Fruit fly (Drosophila melanogaster): ENCODE data around the gene Abp1.

The Abp1 gene

DNA sequence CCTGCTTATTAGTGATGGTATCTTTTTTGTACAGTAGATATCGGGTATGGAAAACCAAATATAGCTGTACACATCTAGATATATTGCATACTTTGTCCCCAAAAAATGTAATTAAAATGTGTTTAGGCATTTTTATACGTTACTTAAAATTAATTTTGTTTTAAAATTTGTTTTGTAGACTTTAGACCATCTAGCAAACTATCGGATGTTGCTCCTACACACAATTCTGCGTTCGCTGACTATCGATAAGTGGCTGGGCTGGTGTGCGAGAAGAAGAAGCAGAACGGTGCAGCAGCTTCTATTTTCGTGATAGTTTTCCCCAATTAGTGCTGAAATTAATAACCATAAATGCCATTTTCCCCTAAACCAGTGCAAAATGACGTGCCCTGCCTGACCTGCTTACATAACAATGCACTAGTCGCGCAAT lies 27.0 kb upstream of the Abp1 start, which contains the start of the genes Vps36 and Liprin-beta (continued):
- TF ChIP-seq CG17359 (tag; optimal IDR thresholded peaks at IDR 0.05) (peak; percentile 79), CG15073 (GFP tag; optimal IDR thresholded peaks at IDR 0.05) (peak; percentile 26), gce (GFP tag; IDR thresholded peaks at IDR 0.05) (no peak), CG7372 (GFP tag; IDR thresholded peaks at IDR 0.05) (peak; percentile 87), CG17912 (GFP tag; optimal IDR thresholded peaks at IDR 0.05) (peak; percentile 24), lab (GFP tag; optimal IDR thresholded peaks at IDR 0.05) (no peak), Doc3 (GFP tag; IDR thresholded peaks at IDR 0.05; ENCODE audit: partially characterized antibody) (peak; percentile 99), fru (optimal IDR thresholded peaks at IDR 0.05) (no peak), dmrt11E (tag; optimal IDR thresholded peaks at IDR 0.05) (peak; percentile 84), Rfx (GFP tag; IDR thresholded peaks at IDR 0.05) (peak; percentile 95), CG11093 (GFP tag; IDR thresholded peaks at IDR 0.05) (peak; percentile 87), schlank (tag; optimal IDR thresholded peaks at IDR 0.05) (peak; percentile 56), CG4328 (GFP tag; optimal IDR thresholded peaks at IDR 0.05) (no peak), crc (GFP tag; optimal IDR thresholded peaks at IDR 0.05) (peak; percentile 79), CG10959 (GFP tag; IDR thresholded peaks at IDR 0.05) (peak; percentile 75), knrl (GFP tag; IDR thresholded peaks at IDR 0.05; ENCODE audit: partially characterized antibody) (peak; percentile 99), E2f2 (GFP tag; IDR thresholded peaks at IDR 0.05) (peak; percentile 62; the same call in 1 of the 2 replicates), CG4617 (GFP tag; optimal IDR thresholded peaks at IDR 0.05; ENCODE audit: borderline replicate concordance) (peak; percentile 97), scrt (GFP tag; optimal IDR thresholded peaks at IDR 0.05) (peak; percentile 9), CG17361 (GFP tag; IDR thresholded peaks at IDR 0.05) (no peak; the same call in 1 of the 3 replicates), B-H1 (GFP tag; IDR thresholded peaks at IDR 0.05) (peak; percentile 76), CG7987 (GFP tag; optimal IDR thresholded peaks at IDR 0.05) (peak; percentile 22), dan (GFP tag; IDR thresholded peaks at IDR 0.05) (peak; percentile 68), Myb (GFP tag; optimal IDR thresholded peaks at IDR 0.05) (peak; percentile 72), pho (GFP tag; optimal IDR thresholded peaks at IDR 0.05) (peak; percentile 95), corto (GFP tag; optimal IDR thresholded peaks at IDR 0.05) (peak; percentile 26), Ssrp (tag; optimal IDR thresholded peaks at IDR 0.05) (peak; percentile 88), CG12659 (GFP tag; optimal IDR thresholded peaks at IDR 0.05) (peak; percentile 92), Spps (tag; optimal IDR thresholded peaks at IDR 0.05) (no peak), NC2β (GFP tag; optimal IDR thresholded peaks at IDR 0.05) (peak; percentile 83), Hmx (GFP tag; optimal IDR thresholded peaks at IDR 0.05) (no peak), CG12219 (GFP tag; optimal IDR thresholded peaks at IDR 0.05) (no peak), CG3065 (GFP tag; optimal IDR thresholded peaks at IDR 0.05) (no peak), jumu (GFP tag; optimal IDR thresholded peaks at IDR 0.05) (peak; percentile 92), ERR (GFP tag; optimal IDR thresholded peaks at IDR 0.05) (peak; percentile 76), chif (GFP tag; optimal IDR thresholded peaks at IDR 0.05) (peak; percentile 88 to 94), CG1529 (GFP tag; optimal IDR thresholded peaks at IDR 0.05) (no peak), CG10321 (GFP tag; IDR thresholded peaks at IDR 0.05) (0 out of 2 replicates have a peak, but pooled peaks have one; percentile 51), toy (GFP tag; IDR thresholded peaks at IDR 0.05) (no peak), Eip74EF (GFP tag; optimal IDR thresholded peaks at IDR 0.05) (no peak), nom (GFP tag; optimal IDR thresholded peaks at IDR 0.05) (no peak), tap (tag; optimal IDR thresholded peaks at IDR 0.05) (no peak), lbe (GFP tag; optimal IDR thresholded peaks at IDR 0.05) (no peak), CG13296 (GFP tag; optimal IDR thresholded peaks at IDR 0.05) (no peak), Sox102F (GFP tag; optimal IDR thresholded peaks at IDR 0.05) (no peak), sc (optimal IDR thresholded peaks at IDR 0.05) (no peak), sc (GFP tag; optimal IDR thresholded peaks at IDR 0.05) (peak; percentile 66), Hr51 (GFP tag; optimal IDR thresholded peaks at IDR 0.05) (peak in 1 of 2 experiments; percentile 90), CG16815 (GFP tag; optimal IDR thresholded peaks at IDR 0.05) (peak; percentile 87), CG15696 (tag; optimal IDR thresholded peaks at IDR 0.05) (peak; percentile 87), CG33213 (GFP tag; optimal IDR thresholded peaks at IDR 0.05) (peak; percentile 87)

Data from whole organism, embryonic.